Worm (Caenorhabditis elegans) whole organism, L2 larva: ENCODE measurements around the gene fbxb-64.

Experiments
- C34F6.9 ChIP-seq: fragments of 150-350 bp; optimal IDR thresholded peaks from 2 replicates; lab custom pipeline; 2014; ENCODE audit warnings: missing biosample characterization, missing genetic modification characterization
- F13H6.1 ChIP-seq: sonication (generic microtip); optimal IDR thresholded peaks from 2 replicates; lab custom pipeline; 2016; ENCODE audit warnings: missing genetic modification characterization, missing compliant biosample characterization
- ZK546.5 ChIP-seq: sonication (generic microtip); optimal IDR thresholded peaks from 2 replicates; lab custom pipeline; 2017; ENCODE audit warnings: missing biosample characterization, missing genetic modification characterization
- alr-1 ChIP-seq: fragments of 150-350 bp; optimal IDR thresholded peaks from 2 replicates; lab custom pipeline; 2014; ENCODE audit warnings: missing biosample characterization, missing genetic modification characterization
- ama-1 ChIP-seq: fragments of 150-350 bp; optimal IDR thresholded peaks from 2 replicates; lab custom pipeline; 2018; ENCODE audit warnings: inconsistent platforms
- blmp-1 ChIP-seq: sonication (generic microtip); optimal IDR thresholded peaks from 2 replicates; lab custom pipeline; 2017; ENCODE audit warnings: missing genetic modification characterization, mild to moderate bottlenecking, missing compliant biosample characterization, antibody characterized with exemption, moderate library complexity; ENCODE audit not compliant: insufficient read depth
- ceh-82 ChIP-seq: fragments of 150-350 bp; optimal IDR thresholded peaks from 2 replicates; lab custom pipeline; 2014; ENCODE audit warnings: missing biosample characterization, missing genetic modification characterization
- crh-2 ChIP-seq: sonication (generic microtip); optimal IDR thresholded peaks from 2 replicates; lab custom pipeline; 2017; ENCODE audit warnings: missing biosample characterization, missing genetic modification characterization
- dmd-4 ChIP-seq: sonication (generic microtip); optimal IDR thresholded peaks from 2 replicates; lab custom pipeline; 2017; ENCODE audit warnings: missing biosample characterization, missing genetic modification characterization
- egl-27 ChIP-seq: sonication (generic microtip); optimal IDR thresholded peaks from 3 replicates; lab custom pipeline; 2017; ENCODE audit warnings: missing biosample characterization, missing genetic modification reagents, missing genetic modification characterization
- elt-1 ChIP-seq: fragments of 150-350 bp; optimal IDR thresholded peaks from 2 replicates; lab custom pipeline; 2014; ENCODE audit warnings: missing biosample characterization, missing genetic modification characterization
- elt-3 ChIP-seq: sonication (generic microtip); optimal IDR thresholded peaks from 2 replicates; lab custom pipeline; 2017; ENCODE audit warnings: missing biosample characterization, missing genetic modification characterization
- fos-1 ChIP-seq: fragments of 150-350 bp; optimal IDR thresholded peaks from 2 replicates; lab custom pipeline; 2014; ENCODE audit warnings: missing biosample characterization, missing genetic modification characterization
- lin-11 ChIP-seq: fragments of 150-350 bp; sonication (generic microtip); optimal IDR thresholded peaks from 2 replicates; lab custom pipeline; 2014; ENCODE audit warnings: missing biosample characterization, missing genetic modification characterization, inconsistent platforms, mixed read lengths
- mab-5 ChIP-seq: fragments of 150-350 bp; optimal IDR thresholded peaks from 2 replicates; lab custom pipeline; 2014; ENCODE audit warnings: missing biosample characterization, missing genetic modification characterization
- mbf-1 ChIP-seq: sonication (generic microtip); optimal IDR thresholded peaks from 2 replicates; lab custom pipeline; 2017; ENCODE audit warnings: missing biosample characterization, missing genetic modification characterization
- nhr-10 ChIP-seq: sonication (generic microtip); optimal IDR thresholded peaks from 2 replicates; lab custom pipeline; 2017; ENCODE audit warnings: missing biosample characterization, missing genetic modification characterization
- nhr-11 ChIP-seq: fragments of 150-350 bp; optimal IDR thresholded peaks from 2 replicates; lab custom pipeline; 2014; ENCODE audit warnings: missing biosample characterization, missing genetic modification characterization
- nhr-12 ChIP-seq: fragments of 150-350 bp; optimal IDR thresholded peaks from 2 replicates; lab custom pipeline; 2014; ENCODE audit warnings: missing biosample characterization, missing genetic modification characterization
- nhr-21 ChIP-seq: fragments of 150-350 bp; optimal IDR thresholded peaks from 2 replicates; lab custom pipeline; 2014; ENCODE audit warnings: missing biosample characterization, missing genetic modification characterization
- nhr-23 ChIP-seq: fragments of 150-350 bp; optimal IDR thresholded peaks from 2 replicates; lab custom pipeline; 2014; ENCODE audit warnings: missing biosample characterization, missing genetic modification reagents, missing genetic modification characterization
- nhr-6 ChIP-seq: fragments of 150-350 bp; optimal IDR thresholded peaks from 2 replicates; lab custom pipeline; 2014; ENCODE audit warnings: missing biosample characterization, missing genetic modification characterization
- sem-4 ChIP-seq: fragments of 150-350 bp; optimal IDR thresholded peaks from 2 replicates; lab custom pipeline; 2014; ENCODE audit warnings: missing biosample characterization, missing genetic modification reagents, missing genetic modification characterization
- skn-1 ChIP-seq: sonication (generic microtip); optimal IDR thresholded peaks from 2 replicates; lab custom pipeline; 2017; ENCODE audit warnings: missing biosample characterization, missing genetic modification characterization
- sma-9 ChIP-seq, 2 experiments: fragments of 150-350 bp in 1 of 2; sonication (generic microtip) in 1 of 2; optimal IDR thresholded peaks; 2 replicates each; lab custom pipeline; 2014 to 2016; ENCODE audit warnings: missing genetic modification characterization in 2 of 2, mild to moderate bottlenecking in 1 of 2, missing biosample characterization in 1 of 2, missing compliant biosample characterization in 1 of 2, missing genetic modification reagents in 1 of 2, moderate library complexity in 1 of 2
- unc-39 ChIP-seq: fragments of 150-350 bp; optimal IDR thresholded peaks from 2 replicates; lab custom pipeline; 2014; ENCODE audit warnings: missing biosample characterization, missing genetic modification characterization
- unc-55 ChIP-seq: fragments of 150-350 bp; sonication (generic microtip); optimal IDR thresholded peaks from 3 replicates; lab custom pipeline; 2014; ENCODE audit warnings: missing biosample characterization, missing genetic modification reagents, missing genetic modification characterization
- unc-62 ChIP-seq: fragments of 150-350 bp; optimal IDR thresholded peaks from 2 replicates; lab custom pipeline; 2014; ENCODE audit warnings: missing biosample characterization, missing genetic modification reagents, missing genetic modification characterization
- zag-1 ChIP-seq: fragments of 150-350 bp; optimal IDR thresholded peaks from 2 replicates; lab custom pipeline; 2014; ENCODE audit warnings: missing biosample characterization, missing genetic modification characterization

Gene fbxb-64

DNA sequence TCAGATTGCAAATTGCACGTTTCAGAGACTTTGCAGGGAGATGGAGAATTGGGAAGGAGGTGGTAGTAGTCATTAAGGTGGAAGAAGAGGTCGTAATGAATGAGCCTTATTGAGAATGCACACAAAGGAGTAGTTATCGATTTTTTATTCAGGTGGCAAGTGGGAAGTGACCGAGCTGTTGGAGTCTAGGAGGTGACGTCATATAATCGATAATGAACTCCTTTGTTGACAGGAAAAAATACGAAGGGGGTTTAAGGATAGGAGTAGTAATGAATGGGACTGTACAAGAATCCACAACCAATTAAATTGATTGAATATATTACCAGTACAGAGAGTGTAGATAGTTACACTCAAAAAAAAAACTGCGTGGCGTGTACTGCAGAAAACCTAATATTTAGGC, 11.1 kb upstream of the fbxb-64 start, which contains the start of gene fbxb-62:
Gene fbxb-62, minus strand, starts transcription at position 101 of the 400 bp plus-strand sequence.
- no peak for TF ChIP-seq mab-5
- no peak for TF ChIP-seq ZK546.5 (tag; lab: Kevin White, UChicago)
- no peak for TF ChIP-seq F13H6.1 (tag; lab: Kevin White, UChicago)
- TF ChIP-seq unc-55 (GFP tag; lab: Kevin White, UChicago): no peak

DNA sequence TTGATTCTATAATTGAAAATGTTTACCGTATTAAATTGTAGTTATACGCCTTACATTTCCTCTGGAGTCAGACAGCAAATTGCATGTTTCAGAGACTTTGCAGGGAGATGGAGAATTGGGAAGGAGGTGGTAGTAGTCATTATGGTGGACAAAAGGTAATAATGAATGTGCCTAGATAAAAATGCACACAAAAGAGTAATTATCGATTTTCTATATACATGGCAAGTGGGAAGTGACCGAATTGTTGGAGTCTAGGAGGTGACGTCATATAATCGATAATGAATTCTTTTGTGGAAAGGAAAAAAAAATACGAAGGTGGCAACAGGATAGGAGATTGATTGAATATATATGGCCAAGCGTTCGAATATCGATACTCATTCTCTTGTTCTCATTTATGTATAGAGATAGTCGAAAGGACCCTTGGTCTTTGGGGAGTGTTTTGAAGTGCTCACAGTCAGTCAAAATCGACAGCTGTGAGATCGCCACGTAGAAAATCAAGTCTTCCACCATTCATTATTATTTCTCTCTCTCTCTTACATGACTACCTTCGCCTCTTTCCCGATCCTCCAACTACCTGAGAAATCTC, 9.4 kb upstream of the fbxb-64 start, which contains the start of the genes fbxb-63 and fbxb-61:
Gene fbxb-63, minus strand, starts transcription at position 142 of the 586 bp plus-strand sequence.
Gene fbxb-61, plus strand, starts transcription at position 536 of the 586 bp plus-strand sequence.
- TF ChIP-seq nhr-6 (tag; lab: Kevin White, UChicago): no peak
- TF ChIP-seq sma-9 (GFP tag; optimal IDR thresholded peaks at IDR 0.05; lab: Kevin White, UChicago): no peak
- TF ChIP-seq sma-9 (tag; optimal IDR thresholded peaks at IDR 0.05; lab: Kevin White, UChicago): no peak
- no peak for TF ChIP-seq egl-27 (tag; lab: Kevin White, UChicago)
- TF ChIP-seq mbf-1 (tag; lab: Kevin White, UChicago): no peak
- TF ChIP-seq fos-1: no peak
- TF ChIP-seq crh-2 (tag; lab: Kevin White, UChicago): no peak
- no peak for TF ChIP-seq ama-1 (lab: Kevin White, UChicago)
- TF ChIP-seq nhr-12: no peak
- TF ChIP-seq dmd-4 (tag; lab: Kevin White, UChicago): no peak

ce11 chrV:19306906-19307305, 6.2 kb upstream of the fbxb-64 start, which contains the start of gene F55C9.15:
TSS of gene F55C9.15 (minus strand) at chrV:19307006.
- TF ChIP-seq ama-1 (lab: Kevin White, UChicago): no peak
- no peak for TF ChIP-seq ceh-82 (tag; lab: Kevin White, UChicago)
- TF ChIP-seq alr-1 (tag; lab: Kevin White, UChicago): no peak
- TF ChIP-seq elt-3 (tag; lab: Kevin White, UChicago): no peak
- no peak for TF ChIP-seq blmp-1 (tag; lab: Kevin White, UChicago)

DNA sequence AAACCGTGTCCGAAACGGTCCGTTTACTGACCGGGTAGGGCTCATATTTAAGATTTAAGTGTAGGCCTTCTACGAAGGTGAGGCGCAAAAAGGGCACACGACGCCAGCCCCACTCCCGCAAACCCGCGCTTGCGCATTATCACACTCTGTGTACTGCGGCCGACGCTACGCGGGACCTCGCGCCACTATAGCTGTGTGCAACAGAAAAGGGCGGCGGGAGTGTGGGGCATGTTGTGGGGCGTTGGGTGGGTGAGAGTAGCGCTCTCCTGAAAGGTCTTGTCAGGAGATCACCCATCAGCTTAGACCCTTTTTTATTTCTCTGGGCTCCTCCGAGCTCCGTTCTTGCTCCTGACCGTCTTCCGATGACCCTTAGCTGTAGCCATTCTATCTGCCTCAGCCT, 4.9 kb upstream of the fbxb-64 start:
- TF ChIP-seq nhr-11 (tag; lab: Kevin White, UChicago) (no peak), nhr-6 (tag; lab: Kevin White, UChicago) (no peak), elt-3 (tag; lab: Kevin White, UChicago) (no peak), mab-5 (no peak), F13H6.1 (tag; lab: Kevin White, UChicago) (no peak), nhr-21 (no peak), egl-27 (tag; lab: Kevin White, UChicago) (no peak), skn-1 (tag; lab: Kevin White, UChicago) (no peak)
- TF ChIP-seq, all 48 proteins: peak for 0

ce11 chrV:19309591-19309990, 3.5 kb upstream of the fbxb-64 start, which contains the start of gene F55C9.11:
TSS of gene F55C9.11 (minus strand) at chrV:19309691.
- no peak for TF ChIP-seq elt-3 (tag; lab: Kevin White, UChicago)
- TF ChIP-seq elt-1: no peak
- TF ChIP-seq nhr-6 (tag; lab: Kevin White, UChicago): no peak
- no peak for TF ChIP-seq C34F6.9

ce11 chrV:19311391-19311790, 1.7 kb upstream of the fbxb-64 start, which contains the start of gene C43D7.8:
TSS of gene C43D7.8 (minus strand) at chrV:19311491.
- TF ChIP-seq nhr-10 (tag; lab: Kevin White, UChicago) (no peak), zag-1 (no peak), nhr-21 (no peak), sem-4 (tag; lab: Kevin White, UChicago) (no peak), crh-2 (tag; lab: Kevin White, UChicago) (no peak), nhr-23 (no peak), lin-11 (tag; lab: Kevin White, UChicago) (no peak), unc-39 (tag; lab: Kevin White, UChicago) (no peak), sma-9 (GFP tag; optimal IDR thresholded peaks at IDR 0.05; lab: Kevin White, UChicago) (no peak), sma-9 (tag; optimal IDR thresholded peaks at IDR 0.05; lab: Kevin White, UChicago) (no peak), unc-62 (no peak), nhr-6 (tag; lab: Kevin White, UChicago) (no peak), ceh-82 (tag; lab: Kevin White, UChicago) (no peak), ZK546.5 (tag; lab: Kevin White, UChicago) (no peak)
